ENCODE assay signal across 1 fruit fly cellular context in genomic region chr3R:27067362-27067761, dm6.
A peak's percentile ranks its signal among the peaks of the same experiment; 100 is the strongest.
TF ChIP-seq lines count a peak whose summit lies in the region.

No protein-coding gene starts in this region.

TF ChIP-seq in whole organism, embryonic, 481 proteins besides CTCF, POLR2A, EP300 and RAD21 (continued from another document):
- no peak for TF ChIP-seq CG2875 (GFP tag; optimal IDR thresholded peaks at IDR 0.05; lab: Kevin White, UChicago)
- TF ChIP-seq tio (GFP tag; optimal IDR thresholded peaks at IDR 0.05; lab: Kevin White, UChicago), result no peak
- no peak for TF ChIP-seq CG18619 (GFP tag; optimal IDR thresholded peaks at IDR 0.05; lab: Kevin White, UChicago)
- TF ChIP-seq chn (GFP tag; optimal IDR thresholded peaks at IDR 0.05; lab: Kevin White, UChicago), result no peak
- TF ChIP-seq Atf-2 (GFP tag; optimal IDR thresholded peaks at IDR 0.05; lab: Kevin White, UChicago), result no peak
- 0 out of 3 replicates have a peak, but pooled peaks have one; percentile 56 for TF ChIP-seq ci (GFP tag; IDR thresholded peaks at IDR 0.05; lab: Robert Waterston, UW)
- peak; percentile 50 for TF ChIP-seq fd64A (GFP tag; optimal IDR thresholded peaks at IDR 0.05; lab: Kevin White, UChicago)
- peak; percentile 10 for TF ChIP-seq Sox102F (GFP tag; optimal IDR thresholded peaks at IDR 0.05; lab: Kevin White, UChicago)
- TF ChIP-seq az2 (GFP tag; optimal IDR thresholded peaks at IDR 0.05; lab: Kevin White, UChicago), result no peak
- peak; percentile 33 for TF ChIP-seq CG15514 (GFP tag; optimal IDR thresholded peaks at IDR 0.05; lab: Kevin White, UChicago)
- TF ChIP-seq tll (GFP tag; optimal IDR thresholded peaks at IDR 0.05; lab: Kevin White, UChicago), result no peak
- no peak for TF ChIP-seq Abd-B (GFP tag; optimal IDR thresholded peaks at IDR 0.05; lab: Kevin White, UChicago)
- no peak for TF ChIP-seq Spps (tag; optimal IDR thresholded peaks at IDR 0.05; lab: Kevin White, UChicago)
- no peak for TF ChIP-seq vfl (GFP tag; optimal IDR thresholded peaks at IDR 0.05; lab: Kevin White, UChicago)
- TF ChIP-seq CG10462 (GFP tag; optimal IDR thresholded peaks at IDR 0.05; lab: Kevin White, UChicago), result no peak
- no peak for TF ChIP-seq al (GFP tag; IDR thresholded peaks at IDR 0.05; lab: Robert Waterston, UW)
- TF ChIP-seq CG8924 (tag; optimal IDR thresholded peaks at IDR 0.05; lab: Kevin White, UChicago), result no peak
- no peak for TF ChIP-seq wor (GFP tag; IDR thresholded peaks at IDR 0.05; lab: Robert Waterston, UW)
- TF ChIP-seq GATAe (GFP tag; conservative IDR thresholded peaks at IDR 0.05; lab: Robert Waterston, UW), result no peak
- peak; percentile 52; the same call in 1 of the 2 replicates for TF ChIP-seq Awh (GFP tag; IDR thresholded peaks at IDR 0.05; lab: Robert Waterston, UW)
- no peak for TF ChIP-seq inv (GFP tag; IDR thresholded peaks at IDR 0.05; lab: Robert Waterston, UW; ENCODE audit: partially characterized antibody)
- no peak for TF ChIP-seq sob (GFP tag; IDR thresholded peaks at IDR 0.05; lab: Robert Waterston, UW)
- no peak for TF ChIP-seq Ets97D (GFP tag; optimal IDR thresholded peaks at IDR 0.05; lab: Kevin White, UChicago)
- TF ChIP-seq Rfx (GFP tag; IDR thresholded peaks at IDR 0.05; lab: Robert Waterston, UW), result peak; percentile 21; the same call in 1 of the 2 replicates
- TF ChIP-seq ATbp (GFP tag; optimal IDR thresholded peaks at IDR 0.05; lab: Kevin White, UChicago), result peak; percentile 55
- peak in 1 of 2 experiments; percentile 47 for TF ChIP-seq crp (GFP tag; optimal IDR thresholded peaks at IDR 0.05; lab: Kevin White, UChicago)
- no peak for TF ChIP-seq da (GFP tag; optimal IDR thresholded peaks at IDR 0.05; lab: Kevin White, UChicago)
- no peak for TF ChIP-seq Tbp (GFP tag; optimal IDR thresholded peaks at IDR 0.05; lab: Kevin White, UChicago)
- TF ChIP-seq CG17385 (GFP tag; optimal IDR thresholded peaks at IDR 0.05; lab: Kevin White, UChicago), result peak; percentile 7
- TF ChIP-seq Lhr (GFP tag; optimal IDR thresholded peaks at IDR 0.05; lab: Kevin White, UChicago), result no peak
- TF ChIP-seq zfh2 (GFP tag; optimal IDR thresholded peaks at IDR 0.05; lab: Kevin White, UChicago), result no peak
- no peak for TF ChIP-seq danr (GFP tag; IDR thresholded peaks at IDR 0.05; lab: Robert Waterston, UW)
- no peak for TF ChIP-seq pfk (GFP tag; optimal IDR thresholded peaks at IDR 0.05; lab: Kevin White, UChicago)
- TF ChIP-seq CG2120 (GFP tag; optimal IDR thresholded peaks at IDR 0.05; lab: Kevin White, UChicago), result peak; percentile 16
- no peak for TF ChIP-seq CG17361 (GFP tag; IDR thresholded peaks at IDR 0.05; lab: Robert Waterston, UW)
- TF ChIP-seq Lpt (GFP tag; optimal IDR thresholded peaks at IDR 0.05; lab: Kevin White, UChicago), result no peak
- peak; percentile 73 for TF ChIP-seq lab (GFP tag; optimal IDR thresholded peaks at IDR 0.05; lab: Kevin White, UChicago)
